Fruit fly (Drosophila melanogaster): ENCODE data around the gene Gr93b.

Gr93b gene

DNA sequence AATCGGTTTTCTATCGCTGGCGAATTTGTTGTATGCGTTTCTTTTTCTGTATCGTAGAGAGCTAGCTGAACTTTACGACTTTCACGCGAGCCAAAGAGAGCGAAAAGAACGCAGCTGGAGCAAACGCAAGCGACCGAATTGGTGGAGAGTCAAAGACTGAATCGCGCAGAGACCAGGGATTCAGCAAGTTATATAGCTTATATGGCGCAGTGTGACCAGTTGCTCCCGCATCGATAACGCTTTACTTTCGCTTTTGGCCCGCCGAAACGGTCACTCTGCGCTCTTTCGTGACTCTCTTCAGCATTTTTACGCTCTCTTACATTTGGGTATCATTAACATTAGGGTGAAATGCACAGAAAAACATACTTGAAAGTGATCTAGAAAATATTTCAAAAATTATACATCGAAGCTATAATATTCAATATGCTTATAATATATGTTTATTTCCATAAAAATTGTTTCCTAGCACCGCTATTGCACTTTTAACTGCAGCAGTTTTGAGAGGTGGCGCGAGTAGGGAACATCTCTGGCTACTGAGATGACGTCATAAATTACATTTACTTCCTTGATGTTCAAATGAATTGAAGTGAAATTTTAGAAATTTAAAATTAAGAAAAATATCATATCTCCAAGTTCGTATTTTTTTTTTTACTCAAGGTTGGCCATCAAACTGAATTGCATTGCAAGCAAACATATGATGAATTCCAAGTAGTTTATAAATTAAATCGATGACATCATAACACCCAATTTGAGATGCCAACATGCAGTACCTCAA lies 12.7 kb upstream of the Gr93b start, which contains the start of gene glec (continued):
- peak; percentile 52 for TF ChIP-seq CG8924 (tag; optimal IDR thresholded peaks at IDR 0.05)
- peak; percentile 18 for TF ChIP-seq salm (tag; optimal IDR thresholded peaks at IDR 0.05)
- TF ChIP-seq ash1 (GFP tag; optimal IDR thresholded peaks at IDR 0.05), result peak; percentile 86
- TF ChIP-seq CG7987 (GFP tag; optimal IDR thresholded peaks at IDR 0.05), result peak; percentile 61
- no peak for TF ChIP-seq CG14441 (GFP tag; IDR thresholded peaks at IDR 0.05)
- peak; percentile 70 for TF ChIP-seq stwl (tag; optimal IDR thresholded peaks at IDR 0.05)
- TF ChIP-seq CkIIα-i1 (GFP tag; IDR thresholded peaks at IDR 0.05), result no peak

DNA sequence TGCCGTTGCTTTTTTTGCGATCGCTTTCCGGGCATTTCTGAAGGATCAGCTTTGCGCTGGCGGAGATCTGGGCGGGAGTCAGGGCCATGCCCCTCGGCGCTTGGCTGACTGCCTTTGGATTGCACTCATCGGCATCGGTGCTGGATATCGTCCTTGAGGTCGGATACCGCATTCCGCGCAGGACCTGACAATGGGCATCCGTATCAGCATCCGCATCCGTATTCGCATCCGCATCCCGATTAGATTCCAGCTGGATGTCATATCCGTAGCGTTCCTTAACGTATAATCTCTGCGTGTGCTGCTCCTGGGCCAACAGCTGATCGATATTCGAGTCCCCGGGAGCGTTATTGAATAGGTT lies 11.9 kb upstream of the Gr93b start:
- no peak for TF ChIP-seq CG43689 (GFP tag; IDR thresholded peaks at IDR 0.05)
- TF ChIP-seq CG11093 (GFP tag; IDR thresholded peaks at IDR 0.05), result 0 out of 3 replicates have a peak, but pooled peaks have one; percentile 34
- TF ChIP-seq nerfin-2 (GFP tag; IDR thresholded peaks at IDR 0.05; ENCODE audit: partially characterized antibody), result no peak
- no peak for TF ChIP-seq NFAT (GFP tag; IDR thresholded peaks at IDR 0.05)
- no peak for TF ChIP-seq sug (tag; optimal IDR thresholded peaks at IDR 0.05)
- TF ChIP-seq CG33213 (GFP tag; optimal IDR thresholded peaks at IDR 0.05), result peak; percentile 13
- TF ChIP-seq pzg (GFP tag; optimal IDR thresholded peaks at IDR 0.05), result no peak
- TF ChIP-seq peb (GFP tag; IDR thresholded peaks at IDR 0.05), result no peak
- no peak for TF ChIP-seq CG3065 (GFP tag; optimal IDR thresholded peaks at IDR 0.05)
- TF ChIP-seq hkb (optimal IDR thresholded peaks at IDR 0.05), result no peak
- no peak for TF ChIP-seq hkb (GFP tag; IDR thresholded peaks at IDR 0.05)
- TF ChIP-seq Meics (GFP tag; optimal IDR thresholded peaks at IDR 0.05), result no peak
- peak; percentile 20; the same call in 1 of the 2 replicates for TF ChIP-seq sim (GFP tag; IDR thresholded peaks at IDR 0.05)
- no peak for TF ChIP-seq aop (GFP tag; IDR thresholded peaks at IDR 0.05)
- no peak for TF ChIP-seq row (GFP tag; IDR thresholded peaks at IDR 0.05)
- no peak for TF ChIP-seq CG7271 (tag; optimal IDR thresholded peaks at IDR 0.05)
- no peak for TF ChIP-seq CG15696 (tag; optimal IDR thresholded peaks at IDR 0.05)
- TF ChIP-seq tll (GFP tag; optimal IDR thresholded peaks at IDR 0.05), result no peak
- TF ChIP-seq psq (GFP tag; optimal IDR thresholded peaks at IDR 0.05), result no peak
- TF ChIP-seq CG2875 (GFP tag; optimal IDR thresholded peaks at IDR 0.05), result no peak
- 0 out of 2 replicates have a peak, but pooled peaks have one; percentile 4 for TF ChIP-seq CG3847 (GFP tag; IDR thresholded peaks at IDR 0.05)
- TF ChIP-seq CG17186 (GFP tag; optimal IDR thresholded peaks at IDR 0.05), result no peak
- TF ChIP-seq al (GFP tag; IDR thresholded peaks at IDR 0.05), result no peak
- TF ChIP-seq ase (GFP tag; IDR thresholded peaks at IDR 0.05), result no peak
- peak; percentile 33; the same call in 1 of the 3 replicates for TF ChIP-seq Opbp (GFP tag; IDR thresholded peaks at IDR 0.05; ENCODE audit: partially characterized antibody)
- TF ChIP-seq gsb (GFP tag; IDR thresholded peaks at IDR 0.05), result no peak
- TF ChIP-seq CG18599 (GFP tag; optimal IDR thresholded peaks at IDR 0.05), result no peak
- TF ChIP-seq CG9609 (GFP tag; optimal IDR thresholded peaks at IDR 0.05), result no peak
- no peak for TF ChIP-seq ttk (GFP tag; IDR thresholded peaks at IDR 0.05)
- no peak for TF ChIP-seq prd (optimal IDR thresholded peaks at IDR 0.05)
- 0 out of 3 replicates have a peak, but pooled peaks have one; percentile 6 for TF ChIP-seq prd (GFP tag; IDR thresholded peaks at IDR 0.05)
- TF ChIP-seq repo (GFP tag; optimal IDR thresholded peaks at IDR 0.05), result peak; percentile 18
- 0 out of 2 replicates have a peak, but pooled peaks have one; percentile 33 for TF ChIP-seq Nf-YA (GFP tag; IDR thresholded peaks at IDR 0.05)
- no peak for TF ChIP-seq danr (GFP tag; IDR thresholded peaks at IDR 0.05)
- no peak for TF ChIP-seq sna (GFP tag; IDR thresholded peaks at IDR 0.05; ENCODE audit: partially characterized antibody)
- TF ChIP-seq Awh (GFP tag; IDR thresholded peaks at IDR 0.05), result peak; percentile 63; the same call in 1 of the 2 replicates
- TF ChIP-seq lmd (GFP tag; IDR thresholded peaks at IDR 0.05), result no peak
- TF ChIP-seq CG11723 (GFP tag; optimal IDR thresholded peaks at IDR 0.05), result no peak
- TF ChIP-seq CG30020 (tag; optimal IDR thresholded peaks at IDR 0.05), result no peak
- TF ChIP-seq Side (GFP tag; optimal IDR thresholded peaks at IDR 0.05), result no peak
- TF ChIP-seq Dbx (GFP tag; IDR thresholded peaks at IDR 0.05), result 0 out of 3 replicates have a peak, but pooled peaks have one; percentile 15
- no peak for TF ChIP-seq fd64A (GFP tag; optimal IDR thresholded peaks at IDR 0.05)
